Worm (Caenorhabditis elegans) whole organism, L4/young adult: ENCODE measurements around the gene tbx-32.
A peak's percentile ranks its signal among the peaks of the same experiment; 100 is the strongest.

ENCODE experiments used
- W03F9.2 ChIP-seq: fragments of 150-350 bp; optimal IDR thresholded peaks from 2 replicates; lab custom pipeline; 2014; ENCODE audit warnings: missing biosample characterization, missing genetic modification characterization
- dao-5 ChIP-seq: sonication (generic microtip); optimal IDR thresholded peaks from 2 replicates; lab custom pipeline; 2016; ENCODE audit warnings: missing genotype, missing genetic modification characterization, moderate library complexity, missing compliant biosample characterization
- him-1 ChIP-seq: sonication (generic microtip); optimal IDR thresholded peaks from 2 replicates; lab custom pipeline; 2016; ENCODE audit warnings: missing genotype, missing genetic modification reagents, missing genetic modification characterization, missing compliant biosample characterization

DNA sequence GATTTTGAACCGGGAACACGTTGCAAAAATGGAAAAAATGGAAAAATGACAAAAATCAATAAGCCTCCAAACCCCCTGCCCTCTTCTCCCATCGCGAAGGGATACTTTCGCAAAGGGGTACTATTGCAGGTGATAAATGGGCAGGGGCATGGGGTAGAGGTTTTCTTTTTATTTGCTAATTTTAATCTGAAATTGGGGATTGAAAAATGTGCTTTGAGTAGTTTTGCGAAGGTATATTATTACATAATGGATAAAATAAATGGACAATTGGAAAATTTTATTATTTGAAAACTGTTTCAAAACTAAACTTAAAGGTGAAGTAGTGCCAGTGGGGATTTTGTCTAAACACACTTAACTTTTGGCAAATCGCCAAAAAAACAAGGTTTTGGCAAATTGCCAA, 28.3 kb upstream of the tbx-32 start:
- TF ChIP-seq him-1 (peak; percentile 98), W03F9.2 (peak; percentile 97), dao-5 (tag; lab: Kevin White, UChicago) (peak; percentile 49)
